Fruit fly (Drosophila melanogaster) whole organism, embryonic: ENCODE data around the gene OtopLc.
A peak's percentile ranks its signal among the peaks of the same experiment; 100 is the strongest.

Experiments
- Ada2b ChIP-seq: fragments of 200-800 bp; sonication (Bioruptor generic); IDR thresholded peaks from 2 replicates; pipeline ENCODE4 v1.3.6; 2022; ENCODE audit warnings: missing biosample characterization, missing genetic modification characterization
- B-H2 ChIP-seq: fragments of 200-800 bp; sonication (Bioruptor generic); optimal IDR thresholded peaks from 2 replicates; lab custom pipeline; 2018; ENCODE audit warnings: missing biosample characterization, mild to moderate bottlenecking, missing genetic modification characterization
- C15 ChIP-seq: fragments of 200-800 bp; sonication (Bioruptor generic); IDR thresholded peaks from 3 replicates; pipeline ENCODE4 v1.3.6; 2022; ENCODE audit warnings: missing biosample characterization, missing genetic modification characterization
- CG10274 ChIP-seq: fragments of 200-800 bp; sonication (Bioruptor generic); optimal IDR thresholded peaks from 3 replicates; lab custom pipeline; 2017; ENCODE audit warnings: missing biosample characterization, mild to moderate bottlenecking, missing genetic modification characterization
- CG11398 ChIP-seq: fragments of 200-800 bp; sonication (Bioruptor generic); optimal IDR thresholded peaks from 2 replicates; lab custom pipeline; 2016; ENCODE audit warnings: missing biosample characterization, missing genetic modification characterization
- CG13296 ChIP-seq: fragments of 200-800 bp; sonication (Bioruptor generic); optimal IDR thresholded peaks from 3 replicates; lab custom pipeline; 2018; ENCODE audit warnings: missing biosample characterization, mild to moderate bottlenecking, missing genetic modification characterization
- CG15514 ChIP-seq: fragments of 200-800 bp; sonication (Bioruptor generic); optimal IDR thresholded peaks from 3 replicates; lab custom pipeline; 2017; ENCODE audit warnings: missing biosample characterization, missing genetic modification characterization, mild to moderate bottlenecking, moderate library complexity, missing genetic modification reagents
- CG17361 ChIP-seq: fragments of 200-800 bp; sonication (Bioruptor generic); IDR thresholded peaks from 3 replicates; pipeline ENCODE4 v1.3.6; 2022; ENCODE audit warnings: missing biosample characterization, missing genetic modification characterization
- CG2120 ChIP-seq: fragments of 200-800 bp; sonication (Bioruptor generic); optimal IDR thresholded peaks from 3 replicates; lab custom pipeline; 2016; ENCODE audit warnings: missing biosample characterization, missing genetic modification characterization
- CG6175 ChIP-seq: fragments of 200-800 bp; sonication (Bioruptor generic); IDR thresholded peaks from 3 replicates; pipeline ENCODE4 v1.3.6; 2022; ENCODE audit warnings: missing biosample characterization, missing genetic modification characterization
- CG6654 ChIP-seq: fragments of 200-800 bp; sonication (Bioruptor generic); optimal IDR thresholded peaks from 2 replicates; lab custom pipeline; 2017; ENCODE audit warnings: missing biosample characterization, mild to moderate bottlenecking, missing genetic modification characterization
- CG6791 ChIP-seq: fragments of 200-800 bp; sonication (Bioruptor generic); IDR thresholded peaks from 3 replicates; pipeline ENCODE4 v1.3.6; 2022; ENCODE audit warnings: missing biosample characterization, missing genetic modification characterization; ENCODE audit not compliant: partially characterized antibody
- CG8359 ChIP-seq: fragments of 200-800 bp; sonication (Bioruptor generic); optimal IDR thresholded peaks from 2 replicates; lab custom pipeline; 2017; ENCODE audit warnings: missing biosample characterization, mild to moderate bottlenecking, missing genetic modification characterization, borderline replicate concordance
- CG8388 ChIP-seq: fragments of 200-800 bp; sonication (Bioruptor generic); optimal IDR thresholded peaks from 2 replicates; lab custom pipeline; 2019; ENCODE audit warnings: missing biosample characterization, mild to moderate bottlenecking, missing genetic modification characterization, moderate library complexity
- CG8924 ChIP-seq: fragments of 200-800 bp; optimal IDR thresholded peaks from 3 replicates; lab custom pipeline; 2019; ENCODE audit warnings: missing biosample characterization, mild to moderate bottlenecking, missing genetic modification characterization, moderate library complexity
- CkIIα-i1 ChIP-seq: fragments of 200-800 bp; sonication (Bioruptor generic); IDR thresholded peaks from 2 replicates; pipeline ENCODE4 v1.3.6; 2022; ENCODE audit warnings: missing biosample characterization, missing genetic modification characterization
- CrebB ChIP-seq: fragments of 200-800 bp; sonication (Bioruptor generic); optimal IDR thresholded peaks from 3 replicates; lab custom pipeline; 2018; ENCODE audit warnings: missing biosample characterization, mild to moderate bottlenecking, missing genetic modification characterization
- D ChIP-seq, 2 experiments: fragments of 200-800 bp in 1 of 2; fragments of >200 bp in 1 of 2; sonication (Bioruptor generic) in 1 of 2; optimal IDR thresholded peaks; 2 replicates in 1 of 2; 3 replicates in 1 of 2; lab custom pipeline; 2017; ENCODE audit warnings: mild to moderate bottlenecking in 1 of 2, missing biosample characterization in 1 of 2, missing genetic modification characterization in 1 of 2, missing genetic modification reagents in 1 of 2
- Dbx ChIP-seq: fragments of 200-800 bp; sonication (Bioruptor generic); IDR thresholded peaks from 3 replicates; pipeline ENCODE4 v1.3.6; 2022; ENCODE audit warnings: missing biosample characterization, missing genetic modification characterization
- Fer3 ChIP-seq: fragments of 200-800 bp; sonication (Bioruptor generic); optimal IDR thresholded peaks from 2 replicates; lab custom pipeline; 2018; ENCODE audit warnings: missing biosample characterization, mild to moderate bottlenecking, missing genetic modification characterization, moderate library complexity
- HLHmδ ChIP-seq: fragments of 200-800 bp; sonication (Bioruptor generic); optimal IDR thresholded peaks from 2 replicates; lab custom pipeline; 2018; ENCODE audit warnings: missing biosample characterization, mild to moderate bottlenecking, missing genetic modification characterization, moderate library complexity
- Hmx ChIP-seq: fragments of 200-800 bp; sonication (Bioruptor generic); optimal IDR thresholded peaks from 2 replicates; lab custom pipeline; 2016; ENCODE audit warnings: missing biosample characterization, missing genetic modification characterization
- Hsf ChIP-seq: fragments of 200-800 bp; sonication (Bioruptor generic); optimal IDR thresholded peaks from 3 replicates; lab custom pipeline; 2016; ENCODE audit warnings: missing biosample characterization, missing genetic modification characterization
- Mrtf ChIP-seq: fragments of 200-800 bp; sonication (Bioruptor generic); IDR thresholded peaks from 3 replicates; pipeline ENCODE4 v1.3.6; 2022; ENCODE audit warnings: missing biosample characterization, missing genetic modification characterization
- PHDP ChIP-seq: fragments of 200-800 bp; sonication (Bioruptor generic); optimal IDR thresholded peaks from 3 replicates; lab custom pipeline; 2018; ENCODE audit warnings: missing biosample characterization, mild to moderate bottlenecking, missing genetic modification characterization, moderate library complexity
- Sry-β ChIP-seq: fragments of 200-800 bp; sonication (Bioruptor generic); optimal IDR thresholded peaks from 2 replicates; lab custom pipeline; 2018; ENCODE audit warnings: missing biosample characterization, mild to moderate bottlenecking, missing genetic modification characterization, moderate library complexity
- Sry-δ ChIP-seq: fragments of 200-800 bp; sonication (Bioruptor generic); optimal IDR thresholded peaks from 2 replicates; lab custom pipeline; 2016; ENCODE audit warnings: missing biosample characterization, missing genetic modification characterization
- ab ChIP-seq: fragments of 200-800 bp; sonication (Bioruptor generic); optimal IDR thresholded peaks from 2 replicates; lab custom pipeline; 2016; ENCODE audit warnings: missing biosample characterization, missing genetic modification characterization
- ara ChIP-seq: fragments of 200-800 bp; sonication (Bioruptor generic); IDR thresholded peaks from 2 replicates; pipeline ENCODE4 v1.3.6; 2022; ENCODE audit warnings: missing biosample characterization, missing genetic modification characterization
- ash1 ChIP-seq: fragments of 200-800 bp; sonication (Bioruptor generic); optimal IDR thresholded peaks from 2 replicates; lab custom pipeline; 2018; ENCODE audit warnings: missing biosample characterization, mild to moderate bottlenecking, missing genetic modification characterization
- bab2 ChIP-seq: fragments of 200-800 bp; sonication (Bioruptor generic); optimal IDR thresholded peaks from 2 replicates; lab custom pipeline; 2016; ENCODE audit warnings: missing biosample characterization, missing genetic modification characterization
- emc ChIP-seq: fragments of 200-800 bp; sonication (Bioruptor generic); optimal IDR thresholded peaks from 2 replicates; lab custom pipeline; 2016; ENCODE audit warnings: missing biosample characterization, missing genetic modification characterization
- fd96Cb ChIP-seq: fragments of 200-800 bp; sonication (Bioruptor generic); optimal IDR thresholded peaks from 2 replicates; lab custom pipeline; 2018; ENCODE audit warnings: missing biosample characterization, mild to moderate bottlenecking, missing genetic modification characterization, moderate library complexity
- gro ChIP-seq: fragments of 200-800 bp; sonication (Bioruptor generic); optimal IDR thresholded peaks from 2 replicates; lab custom pipeline; 2016; ENCODE audit warnings: missing biosample characterization, missing genetic modification characterization
- her ChIP-seq: fragments of 200-800 bp; sonication (Bioruptor generic); optimal IDR thresholded peaks from 2 replicates; lab custom pipeline; 2016; ENCODE audit warnings: missing biosample characterization, missing genetic modification characterization
- insv ChIP-seq, 2 experiments: fragments of 200-800 bp; sonication (Bioruptor generic); optimal IDR thresholded peaks; 3 replicates each; lab custom pipeline; 2016 to 2018; ENCODE audit warnings: missing biosample characterization in 2 of 2, missing genetic modification characterization in 2 of 2
- inv ChIP-seq: fragments of 200-800 bp; sonication (Bioruptor generic); IDR thresholded peaks from 2 replicates; pipeline ENCODE4 v1.3.6; 2022; ENCODE audit warnings: missing biosample characterization, missing genetic modification characterization; ENCODE audit not compliant: partially characterized antibody
- kni ChIP-seq: fragments of 200-800 bp; sonication (Bioruptor generic); optimal IDR thresholded peaks from 3 replicates; lab custom pipeline; 2017; ENCODE audit warnings: mild to moderate bottlenecking, missing biosample characterization, missing genetic modification reagents, missing genetic modification characterization
- maf-S ChIP-seq: fragments of 200-800 bp; sonication (Bioruptor generic); optimal IDR thresholded peaks from 2 replicates; lab custom pipeline; 2016; ENCODE audit warnings: missing biosample characterization, missing genetic modification characterization
- nerfin-1 ChIP-seq: fragments of 200-800 bp; sonication (Bioruptor generic); optimal IDR thresholded peaks from 3 replicates; lab custom pipeline; 2019; ENCODE audit warnings: missing biosample characterization, mild to moderate bottlenecking, missing genetic modification characterization, moderate library complexity
- run ChIP-seq: fragments of 200-800 bp; sonication (Bioruptor generic); optimal IDR thresholded peaks from 3 replicates; lab custom pipeline; 2018; ENCODE audit warnings: missing biosample characterization, mild to moderate bottlenecking, missing genetic modification characterization
- seq ChIP-seq: fragments of 200-800 bp; sonication (Bioruptor generic); IDR thresholded peaks from 2 replicates; pipeline ENCODE4 v1.3.6; 2022; ENCODE audit warnings: missing biosample characterization, missing genetic modification characterization
- ssp ChIP-seq: fragments of 200-800 bp; sonication (Bioruptor generic); IDR thresholded peaks from 2 replicates; pipeline ENCODE4 v1.3.6; 2022; ENCODE audit warnings: missing biosample characterization, missing genetic modification characterization
- sug ChIP-seq: fragments of 200-800 bp; optimal IDR thresholded peaks from 2 replicates; lab custom pipeline; 2019; ENCODE audit warnings: missing biosample characterization, mild to moderate bottlenecking, missing genetic modification characterization, moderate library complexity
- trem ChIP-seq: fragments of 200-800 bp; optimal IDR thresholded peaks from 3 replicates; lab custom pipeline; 2019; ENCODE audit warnings: missing biosample characterization, mild to moderate bottlenecking, missing genetic modification characterization, moderate library complexity
- trh ChIP-seq: fragments of 200-800 bp; sonication (Bioruptor generic); optimal IDR thresholded peaks from 2 replicates; lab custom pipeline; 2016; ENCODE audit warnings: missing biosample characterization, missing genetic modification characterization
- unpg ChIP-seq: fragments of 200-800 bp; sonication (Bioruptor generic); optimal IDR thresholded peaks from 3 replicates; lab custom pipeline; 2018; ENCODE audit warnings: missing biosample characterization, mild to moderate bottlenecking, missing genetic modification characterization, moderate library complexity
- vnd ChIP-seq: fragments of 200-800 bp; sonication (Bioruptor generic); IDR thresholded peaks from 3 replicates; pipeline ENCODE4 v1.3.6; 2022; ENCODE audit warnings: missing biosample characterization, missing genetic modification characterization; ENCODE audit not compliant: partially characterized antibody
- yki ChIP-seq: fragments of >200 bp; optimal IDR thresholded peaks from 3 replicates; lab custom pipeline; 2018
- zfh2 ChIP-seq: fragments of 200-800 bp; sonication (Bioruptor generic); optimal IDR thresholded peaks from 2 replicates; lab custom pipeline; 2016; ENCODE audit warnings: missing biosample characterization, missing genetic modification characterization

The OtopLc gene

dm6 chrX:5648437-5648959 is 14.2 kb downstream of the OtopLc start, which contains the start of gene OtopLa (continued):
- peak; percentile 77 for TF ChIP-seq CG2120 (GFP tag; lab: Kevin White, UChicago)
- TF ChIP-seq Dbx (GFP tag; lab: Robert Waterston, UW): peak; percentile 79
- TF ChIP-seq Ada2b: peak; percentile 88
- TF ChIP-seq trem (tag; lab: Kevin White, UChicago): peak; percentile 70
- TF ChIP-seq CG15514 (GFP tag; lab: Kevin White, UChicago): peak; percentile 65
- TF ChIP-seq kni: no peak
- TF ChIP-seq Fer3 (tag; lab: Kevin White, UChicago): peak; percentile 70
- peak; percentile 72 for TF ChIP-seq CG13296 (GFP tag; lab: Kevin White, UChicago)
- no peak for TF ChIP-seq D (optimal IDR thresholded peaks at IDR 0.05; lab: Kevin White, UChicago)
- peak; percentile 86 for TF ChIP-seq D (GFP tag; optimal IDR thresholded peaks at IDR 0.05; lab: Kevin White, UChicago)
- no peak for TF ChIP-seq HLHmδ (GFP tag; lab: Kevin White, UChicago)
- TF ChIP-seq yki (lab: Kevin White, UChicago): no peak
- TF ChIP-seq Sry-β: no peak
- peak; percentile 58 for TF ChIP-seq Hmx (GFP tag; lab: Kevin White, UChicago)
- TF ChIP-seq Mrtf (GFP tag; lab: Robert Waterston, UW): peak; percentile 73
- TF ChIP-seq CG17361 (GFP tag; lab: Robert Waterston, UW): peak; percentile 85
- no peak for TF ChIP-seq inv
- peak; percentile 45 for TF ChIP-seq sug (tag; lab: Kevin White, UChicago)
- TF ChIP-seq CG8388 (GFP tag; lab: Kevin White, UChicago): peak; percentile 81
- TF ChIP-seq gro (GFP tag; lab: Kevin White, UChicago): peak; percentile 78
- TF ChIP-seq unpg (GFP tag; lab: Kevin White, UChicago): peak; percentile 89
- TF ChIP-seq insv (GFP tag; optimal IDR thresholded peaks at IDR 0.05; lab: Kevin White, UChicago): no peak
- TF ChIP-seq fd96Cb (tag; lab: Kevin White, UChicago): peak; percentile 79
- peak; percentile 84 for TF ChIP-seq bab2
- no peak for TF ChIP-seq B-H2 (GFP tag; lab: Kevin White, UChicago)
- TF ChIP-seq CG11398 (GFP tag; lab: Kevin White, UChicago): peak; percentile 45
- peak; percentile 26 for TF ChIP-seq zfh2 (GFP tag; lab: Kevin White, UChicago)
- peak; percentile 58 for TF ChIP-seq CG8359 (GFP tag; lab: Kevin White, UChicago)
- TF ChIP-seq seq: peak; percentile 83
- TF ChIP-seq CG10274: peak; percentile 35
- TF ChIP-seq Hsf (GFP tag; lab: Kevin White, UChicago): peak; percentile 82
- TF ChIP-seq nerfin-1 (tag; lab: Kevin White, UChicago): peak; percentile 74
- TF ChIP-seq ab (GFP tag; lab: Kevin White, UChicago): peak; percentile 31
- TF ChIP-seq ara (GFP tag; lab: Robert Waterston, UW): peak; percentile 91
- no peak for TF ChIP-seq ash1 (GFP tag; lab: Kevin White, UChicago)
- peak; percentile 18 for TF ChIP-seq emc (GFP tag; lab: Kevin White, UChicago)
- TF ChIP-seq Sry-δ: peak; percentile 31
- TF ChIP-seq run (tag; lab: Kevin White, UChicago): peak; percentile 56
- peak; percentile 86 for TF ChIP-seq PHDP (tag; lab: Kevin White, UChicago)
- TF ChIP-seq CG8924 (tag; lab: Kevin White, UChicago): peak; percentile 75
- peak; percentile 57 for TF ChIP-seq CrebB (tag; lab: Kevin White, UChicago)
- TF ChIP-seq CG6654: peak; percentile 70
- peak; percentile 56 for TF ChIP-seq maf-S (GFP tag; lab: Kevin White, UChicago)
- TF ChIP-seq C15 (GFP tag; lab: Robert Waterston, UW): no peak
- TF ChIP-seq trh: peak; percentile 37
- TF ChIP-seq vnd: no peak
- TF ChIP-seq her (GFP tag; lab: Kevin White, UChicago): peak; percentile 66
- peak; percentile 63 for TF ChIP-seq ssp (GFP tag; lab: Robert Waterston, UW)
- TF ChIP-seq CkIIα-i1 (GFP tag; lab: Robert Waterston, UW): peak; percentile 22; the same call in 1 of the 2 replicates
- no peak for TF ChIP-seq CG6791 (GFP tag; lab: Robert Waterston, UW)
- peak; percentile 50; the same call in 1 of the 3 replicates for TF ChIP-seq CG6175 (GFP tag; lab: Robert Waterston, UW)
